Fruit fly (Drosophila melanogaster): ENCODE results near the gene Nop56.

The Nop56 gene

DNA sequence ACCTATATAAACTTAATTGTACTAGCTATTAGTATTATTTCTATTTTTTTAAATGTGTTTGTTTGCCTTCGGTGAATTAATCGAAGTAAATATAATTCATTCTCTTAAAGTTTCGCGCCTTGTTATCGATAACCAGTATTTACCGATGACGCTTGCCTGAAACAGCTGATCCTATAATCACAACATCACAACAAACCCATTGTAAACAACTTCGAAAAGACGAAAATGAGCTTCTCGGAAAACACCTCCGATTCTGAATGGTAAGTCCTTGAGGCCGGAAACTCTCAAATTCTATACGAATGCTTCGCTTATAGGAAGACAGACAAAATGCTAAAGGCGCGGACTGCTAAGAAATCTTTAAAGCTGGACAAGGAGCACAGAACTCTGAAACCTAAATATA is 40.9 kb downstream of the Nop56 start, which contains the start of gene CG34149 (continued):
- TF ChIP-seq crol (GFP tag; IDR thresholded peaks at IDR 0.05) (no peak), Mes4 (GFP tag; optimal IDR thresholded peaks at IDR 0.05) (no peak), ash1 (GFP tag; optimal IDR thresholded peaks at IDR 0.05) (no peak), cas (GFP tag; IDR thresholded peaks at IDR 0.05) (no peak), CG10654 (GFP tag; optimal IDR thresholded peaks at IDR 0.05) (no peak), hth (optimal IDR thresholded peaks at IDR 0.05) (no peak), Gsc (GFP tag; IDR thresholded peaks at IDR 0.05) (no peak), run (tag; optimal IDR thresholded peaks at IDR 0.05) (no peak), Fer1 (GFP tag; optimal IDR thresholded peaks at IDR 0.05) (no peak), slbo (GFP tag; IDR thresholded peaks at IDR 0.05) (no peak), CG12391 (tag; optimal IDR thresholded peaks at IDR 0.05) (no peak), pb (GFP tag; optimal IDR thresholded peaks at IDR 0.05) (no peak), unc-4 (GFP tag; IDR thresholded peaks at IDR 0.05; ENCODE audit: partially characterized antibody) (peak; percentile 55), btn (GFP tag; optimal IDR thresholded peaks at IDR 0.05) (no peak), stwl (tag; optimal IDR thresholded peaks at IDR 0.05) (peak; percentile 48), HLH3B (GFP tag; IDR thresholded peaks at IDR 0.05) (no peak), crp (GFP tag; optimal IDR thresholded peaks at IDR 0.05) (peak in 1 of 2 experiments; percentile 84), CG1529 (GFP tag; optimal IDR thresholded peaks at IDR 0.05) (no peak), CG1233 (GFP tag; optimal IDR thresholded peaks at IDR 0.05) (no peak), CG6854 (GFP tag; optimal IDR thresholded peaks at IDR 0.05) (no peak), gt (GFP tag; IDR thresholded peaks at IDR 0.05) (no peak), CG17385 (GFP tag; optimal IDR thresholded peaks at IDR 0.05) (no peak), fru (optimal IDR thresholded peaks at IDR 0.05) (no peak), Ptx1 (GFP tag; IDR thresholded peaks at IDR 0.05) (no peak), p53 (GFP tag; optimal IDR thresholded peaks at IDR 0.05) (no peak), Optix (GFP tag; IDR thresholded peaks at IDR 0.05) (no peak), CrebB (tag; optimal IDR thresholded peaks at IDR 0.05) (no peak), CG15269 (tag; optimal IDR thresholded peaks at IDR 0.05) (no peak), Bdp1 (GFP tag; optimal IDR thresholded peaks at IDR 0.05) (no peak), Meics (GFP tag; optimal IDR thresholded peaks at IDR 0.05) (no peak), nerfin-2 (GFP tag; IDR thresholded peaks at IDR 0.05; ENCODE audit: partially characterized antibody) (peak; percentile 58), disco-r (GFP tag; optimal IDR thresholded peaks at IDR 0.05) (no peak), dimm (GFP tag; IDR thresholded peaks at IDR 0.05) (no peak), peb (GFP tag; IDR thresholded peaks at IDR 0.05) (no peak), vnd (GFP tag; IDR thresholded peaks at IDR 0.05; ENCODE audit: partially characterized antibody) (no peak), CG14965 (GFP tag; optimal IDR thresholded peaks at IDR 0.05; ENCODE audit: borderline replicate concordance) (no peak), oc (tag; optimal IDR thresholded peaks at IDR 0.05) (no peak), CG7963 (GFP tag; IDR thresholded peaks at IDR 0.05; ENCODE audit: partially characterized antibody) (no peak), Hsf (GFP tag; optimal IDR thresholded peaks at IDR 0.05) (no peak), crc (GFP tag; optimal IDR thresholded peaks at IDR 0.05) (no peak), Nf-YA (GFP tag; IDR thresholded peaks at IDR 0.05) (no peak), CG31365 (tag; optimal IDR thresholded peaks at IDR 0.05) (no peak), Vsx1 (GFP tag; optimal IDR thresholded peaks at IDR 0.05) (no peak), repo (GFP tag; optimal IDR thresholded peaks at IDR 0.05) (no peak), en (GFP tag; optimal IDR thresholded peaks at IDR 0.05) (no peak), ap (GFP tag; IDR thresholded peaks at IDR 0.05) (no peak), zen (tag; optimal IDR thresholded peaks at IDR 0.05) (no peak), cato (GFP tag; optimal IDR thresholded peaks at IDR 0.05; ENCODE audit: borderline replicate concordance) (no peak), B-H1 (GFP tag; IDR thresholded peaks at IDR 0.05) (no peak), Sox100B (GFP tag; optimal IDR thresholded peaks at IDR 0.05) (no peak), pum (GFP tag; optimal IDR thresholded peaks at IDR 0.05) (no peak), HHEX (GFP tag; optimal IDR thresholded peaks at IDR 0.05) (no peak), CG17829 (tag; optimal IDR thresholded peaks at IDR 0.05) (no peak)

All from whole organism, embryonic.